Worm (Caenorhabditis elegans): ENCODE data around the gene clec-179.

Gene clec-179

DNA sequence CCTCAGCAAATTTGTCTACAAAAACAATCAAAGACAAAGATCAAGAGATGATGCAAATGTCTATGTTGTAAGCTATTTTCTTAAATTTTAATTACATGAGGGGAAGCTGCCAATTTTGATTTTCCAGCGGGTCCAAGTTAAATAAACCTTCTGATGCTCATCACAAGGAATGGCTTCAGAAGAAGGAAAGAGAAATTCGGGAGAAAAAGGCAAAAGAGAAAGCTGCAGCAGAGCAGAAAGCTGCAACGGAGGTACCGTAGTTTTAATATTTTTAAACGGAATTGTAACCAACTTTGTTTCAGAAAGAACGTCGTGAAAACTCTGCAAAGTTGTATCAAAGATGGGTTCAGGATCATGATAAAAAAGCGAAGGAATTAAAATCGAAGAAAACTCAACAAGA lies 26.3 kb downstream of the clec-179 start:
- TF ChIP-seq ceh-28 (tag; optimal IDR thresholded peaks at IDR 0.05): no peak
- TF ChIP-seq unc-39 (tag; optimal IDR thresholded peaks at IDR 0.05): no peak
- TF ChIP-seq elt-2 (tag; optimal IDR thresholded peaks at IDR 0.05): no peak
- TF ChIP-seq nfya-1 (tag; optimal IDR thresholded peaks at IDR 0.05; ENCODE audit: insufficient read depth): no peak
- TF ChIP-seq pqm-1 (tag; optimal IDR thresholded peaks at IDR 0.05): no peak
- TF ChIP-seq nhr-28 (tag; optimal IDR thresholded peaks at IDR 0.05): no peak
- no peak for TF ChIP-seq nhr-23 (tag; optimal IDR thresholded peaks at IDR 0.05)
- no peak for TF ChIP-seq lin-39 (tag; optimal IDR thresholded peaks at IDR 0.05)
- no peak for TF ChIP-seq ZK546.5 (tag; optimal IDR thresholded peaks at IDR 0.05)
- no peak for TF ChIP-seq zag-1 (tag; optimal IDR thresholded peaks at IDR 0.05)

- no peak for TF ChIP-seq ZK546.5 (tag; optimal IDR thresholded peaks at IDR 0.05)
- TF ChIP-seq pha-4 (tag; optimal IDR thresholded peaks at IDR 0.05): no peak
- TF ChIP-seq unc-39 (tag; optimal IDR thresholded peaks at IDR 0.05): no peak
- TF ChIP-seq elt-2 (tag; optimal IDR thresholded peaks at IDR 0.05): no peak
- TF ChIP-seq eor-1 (tag; optimal IDR thresholded peaks at IDR 0.05): no peak
- no peak for TF ChIP-seq mml-1 (tag; optimal IDR thresholded peaks at IDR 0.05)
- no peak for TF ChIP-seq jun-1 (tag; optimal IDR thresholded peaks at IDR 0.05)
- no peak for TF ChIP-seq R02D3.7 (tag; optimal IDR thresholded peaks at IDR 0.05)
These were observed 28.1 kb downstream of the clec-179 start, which contains the start of gene maph-9 for ce11 chrIV:7156356-7156755. maph-9 (plus strand) TSS chrIV:7156628.

DNA sequence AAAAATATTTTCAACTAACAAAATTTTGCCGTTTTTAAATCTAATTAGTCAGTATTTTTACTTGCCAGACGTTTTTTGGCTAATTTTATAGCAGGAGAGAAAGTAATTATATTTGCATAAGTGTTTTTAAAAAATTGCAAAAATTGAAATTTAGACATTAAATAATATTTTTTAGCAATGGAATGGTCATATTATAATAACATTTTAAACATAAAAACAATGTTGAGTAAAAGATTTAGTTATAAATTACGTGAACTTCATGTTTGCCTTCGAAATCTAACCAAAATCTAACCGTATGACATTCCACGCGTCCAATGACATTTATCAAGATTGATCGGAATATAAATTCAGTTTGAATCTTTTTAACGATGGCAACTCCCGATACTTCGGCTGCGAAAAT lies 30.1 kb downstream of the clec-179 start, which contains the start of gene C34D4.2:
C34D4.2 (plus strand) TSS at position 301 of the 400 bp plus-strand sequence.
- TF ChIP-seq pha-4 (tag; optimal IDR thresholded peaks at IDR 0.05) (no peak), elt-1 (tag; optimal IDR thresholded peaks at IDR 0.05) (no peak), nhr-77 (tag; optimal IDR thresholded peaks at IDR 0.05) (no peak), ztf-11 (tag; optimal IDR thresholded peaks at IDR 0.05) (no peak), ceh-16 (tag; optimal IDR thresholded peaks at IDR 0.05) (no peak), nhr-76 (tag; optimal IDR thresholded peaks at IDR 0.05) (no peak), unc-39 (tag; optimal IDR thresholded peaks at IDR 0.05) (no peak), ZK546.5 (tag; optimal IDR thresholded peaks at IDR 0.05) (no peak), nhr-25 (tag; optimal IDR thresholded peaks at IDR 0.05) (no peak), unc-62 (GFP tag; optimal IDR thresholded peaks at IDR 0.05) (no peak), lin-39 (tag; optimal IDR thresholded peaks at IDR 0.05) (no peak), ceh-28 (tag; optimal IDR thresholded peaks at IDR 0.05) (no peak), zag-1 (tag; optimal IDR thresholded peaks at IDR 0.05) (no peak), egl-5 (tag; optimal IDR thresholded peaks at IDR 0.05) (no peak), fkh-10 (GFP tag; optimal IDR thresholded peaks at IDR 0.05) (no peak), ama-1 (optimal IDR thresholded peaks at IDR 0.05) (no peak)

- no peak for TF ChIP-seq ceh-28 (tag; optimal IDR thresholded peaks at IDR 0.05)
- TF ChIP-seq unc-62 (GFP tag; optimal IDR thresholded peaks at IDR 0.05): no peak
- TF ChIP-seq ztf-11 (tag; optimal IDR thresholded peaks at IDR 0.05): no peak
- TF ChIP-seq eor-1 (tag; optimal IDR thresholded peaks at IDR 0.05): no peak
- no peak for TF ChIP-seq mdl-1 (tag; optimal IDR thresholded peaks at IDR 0.05)
- no peak for TF ChIP-seq skn-1 (tag; optimal IDR thresholded peaks at IDR 0.05)
- TF ChIP-seq mml-1 (tag; optimal IDR thresholded peaks at IDR 0.05): no peak
- TF ChIP-seq nhr-67 (tag; optimal IDR thresholded peaks at IDR 0.05): no peak
- no peak for TF ChIP-seq daf-12 (tag; optimal IDR thresholded peaks at IDR 0.05)
- TF ChIP-seq fkh-10 (GFP tag; optimal IDR thresholded peaks at IDR 0.05): no peak
- no peak for TF ChIP-seq nhr-237 (tag; optimal IDR thresholded peaks at IDR 0.05)
- no peak for TF ChIP-seq pha-4 (tag; optimal IDR thresholded peaks at IDR 0.05)
- TF ChIP-seq hmg-11 (tag; optimal IDR thresholded peaks at IDR 0.05): no peak
- no peak for TF ChIP-seq zag-1 (tag; optimal IDR thresholded peaks at IDR 0.05)
- no peak for TF ChIP-seq lin-15B (tag; optimal IDR thresholded peaks at IDR 0.05)
- TF ChIP-seq nhr-23 (tag; optimal IDR thresholded peaks at IDR 0.05): no peak
- no peak for TF ChIP-seq pqm-1 (tag; optimal IDR thresholded peaks at IDR 0.05)
- TF ChIP-seq tbx-2 (tag; optimal IDR thresholded peaks at IDR 0.05): no peak
- no peak for TF ChIP-seq nhr-76 (tag; optimal IDR thresholded peaks at IDR 0.05)
- TF ChIP-seq nhr-77 (tag; optimal IDR thresholded peaks at IDR 0.05): no peak
These were observed 31.1 kb downstream of the clec-179 start, which contains the start of gene C34D4.3 for ce11 chrIV:7153362-7153761. C34D4.3 (plus strand) TSS chrIV:7153662.

DNA sequence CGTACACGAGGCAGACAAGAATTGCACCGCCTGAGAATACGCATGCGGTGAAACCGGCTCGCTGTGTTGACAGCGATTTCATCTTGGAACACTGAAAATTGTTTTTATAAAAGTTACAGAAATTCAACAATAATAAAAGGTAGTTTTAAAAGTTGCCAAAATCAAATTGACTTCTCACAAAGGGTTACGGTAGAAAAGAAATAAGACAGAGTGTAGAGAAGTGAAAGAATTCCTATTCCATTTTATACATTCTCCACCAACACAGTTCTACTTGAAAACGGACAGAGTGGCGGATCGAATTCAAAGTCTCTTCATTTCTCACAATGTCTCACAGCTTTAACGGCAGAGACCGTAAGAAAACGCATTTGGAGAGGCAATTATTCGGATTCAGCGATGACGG lies 32.1 kb downstream of the clec-179 start, which contains the start of gene col-113:
col-113 (minus strand) TSS at position 101 of the 400 bp plus-strand sequence.
- TF ChIP-seq hmg-11 (tag; optimal IDR thresholded peaks at IDR 0.05): no peak
- no peak for TF ChIP-seq daf-12 (tag; optimal IDR thresholded peaks at IDR 0.05)
- no peak for TF ChIP-seq fos-1 (tag; optimal IDR thresholded peaks at IDR 0.05)
- TF ChIP-seq mml-1 (tag; optimal IDR thresholded peaks at IDR 0.05): no peak
- no peak for TF ChIP-seq nhr-43 (tag; optimal IDR thresholded peaks at IDR 0.05; ENCODE audit: poor library complexity, severe bottlenecking)
- TF ChIP-seq lin-39 (tag; optimal IDR thresholded peaks at IDR 0.05): no peak
- TF ChIP-seq R02D3.7 (tag; optimal IDR thresholded peaks at IDR 0.05): no peak
- no peak for TF ChIP-seq pha-4 (tag; optimal IDR thresholded peaks at IDR 0.05)
- no peak for TF ChIP-seq nhr-12 (tag; optimal IDR thresholded peaks at IDR 0.05)
- TF ChIP-seq nhr-67 (tag; optimal IDR thresholded peaks at IDR 0.05): no peak
- TF ChIP-seq eor-1 (tag; optimal IDR thresholded peaks at IDR 0.05): no peak

Measured in whole organism, L3 larva.